Worm (Caenorhabditis elegans): ENCODE results near the gene C05G5.5.

C05G5.5 gene

ce11 chrX:14768989-14769388 is 8.1 kb upstream of the C05G5.5 start:
- TF ChIP-seq gmeb-1 (tag; optimal IDR thresholded peaks at IDR 0.05) (no peak), blmp-1 (tag; optimal IDR thresholded peaks at IDR 0.05; ENCODE audit: insufficient read depth) (no peak), lin-13 (GFP tag; optimal IDR thresholded peaks at IDR 0.05) (no peak), lsy-2 (tag; optimal IDR thresholded peaks at IDR 0.05) (no peak), zag-1 (tag; optimal IDR thresholded peaks at IDR 0.05) (no peak), sma-9 (GFP tag; optimal IDR thresholded peaks at IDR 0.05) (peak; percentile 34), sma-9 (tag; optimal IDR thresholded peaks at IDR 0.05) (no peak), fos-1 (tag; optimal IDR thresholded peaks at IDR 0.05) (peak; percentile 58), Y55F3AM.14 (GFP tag; optimal IDR thresholded peaks at IDR 0.05) (no peak), ceh-16 (tag; optimal IDR thresholded peaks at IDR 0.05) (no peak), ZK546.5 (tag; optimal IDR thresholded peaks at IDR 0.05) (no peak), snpc-4 (tag; optimal IDR thresholded peaks at IDR 0.05) (no peak)

- TF ChIP-seq egl-27 (tag; optimal IDR thresholded peaks at IDR 0.05) (no peak), nhr-11 (tag; optimal IDR thresholded peaks at IDR 0.05) (no peak), lin-39 (tag; optimal IDR thresholded peaks at IDR 0.05) (no peak), unc-39 (tag; optimal IDR thresholded peaks at IDR 0.05) (no peak), unc-62 (GFP tag; optimal IDR thresholded peaks at IDR 0.05) (no peak), lsy-2 (tag; optimal IDR thresholded peaks at IDR 0.05) (no peak), ztf-1 (GFP tag; conservative IDR thresholded peaks at IDR 0.05) (no peak), dmd-4 (tag; optimal IDR thresholded peaks at IDR 0.05) (no peak), nhr-6 (tag; optimal IDR thresholded peaks at IDR 0.05) (no peak), sma-3 (GFP tag; optimal IDR thresholded peaks at IDR 0.05) (no peak), skn-1 (tag; optimal IDR thresholded peaks at IDR 0.05) (no peak), nhr-23 (tag; optimal IDR thresholded peaks at IDR 0.05) (no peak)
Observed at ce11 chrX:14767813-14768212, 6.9 kb upstream of the C05G5.5 start.

ce11 chrX:14760166-14760565 is 755 bp downstream of the C05G5.5 start:
- no peak for TF ChIP-seq nhr-77 (tag; optimal IDR thresholded peaks at IDR 0.05)
- no peak for TF ChIP-seq mab-5 (tag; optimal IDR thresholded peaks at IDR 0.05)
- no peak for TF ChIP-seq unc-55 (GFP tag; optimal IDR thresholded peaks at IDR 0.05)
- no peak for TF ChIP-seq nhr-129 (tag; optimal IDR thresholded peaks at IDR 0.05)
- no peak for TF ChIP-seq ama-1 (optimal IDR thresholded peaks at IDR 0.05)
- TF ChIP-seq lin-11 (tag; optimal IDR thresholded peaks at IDR 0.05): no peak
- TF ChIP-seq ztf-11 (tag; optimal IDR thresholded peaks at IDR 0.05): no peak
- TF ChIP-seq dmd-4 (tag; optimal IDR thresholded peaks at IDR 0.05): no peak
- no peak for TF ChIP-seq Y55F3AM.14 (GFP tag; optimal IDR thresholded peaks at IDR 0.05)
- TF ChIP-seq lin-13 (GFP tag; optimal IDR thresholded peaks at IDR 0.05): no peak
- no peak for TF ChIP-seq nhr-12 (tag; optimal IDR thresholded peaks at IDR 0.05)
- TF ChIP-seq R02D3.7 (tag; optimal IDR thresholded peaks at IDR 0.05): no peak
- TF ChIP-seq sem-4 (tag; optimal IDR thresholded peaks at IDR 0.05): no peak
- no peak for TF ChIP-seq unc-39 (tag; optimal IDR thresholded peaks at IDR 0.05)
- TF ChIP-seq blmp-1 (tag; optimal IDR thresholded peaks at IDR 0.05; ENCODE audit: insufficient read depth): no peak
- no peak for TF ChIP-seq skn-1 (tag; optimal IDR thresholded peaks at IDR 0.05)

- no peak for TF ChIP-seq F13H6.1 (tag; optimal IDR thresholded peaks at IDR 0.05)
- TF ChIP-seq nhr-21 (tag; optimal IDR thresholded peaks at IDR 0.05): no peak
- TF ChIP-seq lin-39 (tag; optimal IDR thresholded peaks at IDR 0.05): no peak
- TF ChIP-seq nhr-23 (tag; optimal IDR thresholded peaks at IDR 0.05): no peak
- no peak for TF ChIP-seq ama-1 (optimal IDR thresholded peaks at IDR 0.05)
- no peak for TF ChIP-seq nhr-129 (tag; optimal IDR thresholded peaks at IDR 0.05)
- TF ChIP-seq dmd-4 (tag; optimal IDR thresholded peaks at IDR 0.05): no peak
- TF ChIP-seq elt-1 (tag; optimal IDR thresholded peaks at IDR 0.05): no peak
- no peak for TF ChIP-seq lin-11 (tag; optimal IDR thresholded peaks at IDR 0.05)
- no peak for TF ChIP-seq elt-3 (tag; optimal IDR thresholded peaks at IDR 0.05)
- no peak for TF ChIP-seq mbf-1 (tag; optimal IDR thresholded peaks at IDR 0.05)
- no peak for TF ChIP-seq sem-4 (tag; optimal IDR thresholded peaks at IDR 0.05)
- TF ChIP-seq nhr-237 (tag; optimal IDR thresholded peaks at IDR 0.05): no peak
- TF ChIP-seq mdl-1 (tag; optimal IDR thresholded peaks at IDR 0.05): no peak
Observed at ce11 chrX:14759549-14759948, 1.4 kb downstream of the C05G5.5 start.
